Fruit fly (Drosophila melanogaster) ovary, adult (tissue): ENCODE data around the gene hoip.

Source experiments
- CG17801 ChIP-seq: fragments of 200-800 bp; optimal IDR thresholded peaks from 2 replicates; lab custom pipeline; 2019; ENCODE audit warnings: missing biosample characterization, mild to moderate bottlenecking, missing genetic modification characterization, moderate library complexity; ENCODE audit not compliant: partially characterized antibody

Gene hoip

DNA sequence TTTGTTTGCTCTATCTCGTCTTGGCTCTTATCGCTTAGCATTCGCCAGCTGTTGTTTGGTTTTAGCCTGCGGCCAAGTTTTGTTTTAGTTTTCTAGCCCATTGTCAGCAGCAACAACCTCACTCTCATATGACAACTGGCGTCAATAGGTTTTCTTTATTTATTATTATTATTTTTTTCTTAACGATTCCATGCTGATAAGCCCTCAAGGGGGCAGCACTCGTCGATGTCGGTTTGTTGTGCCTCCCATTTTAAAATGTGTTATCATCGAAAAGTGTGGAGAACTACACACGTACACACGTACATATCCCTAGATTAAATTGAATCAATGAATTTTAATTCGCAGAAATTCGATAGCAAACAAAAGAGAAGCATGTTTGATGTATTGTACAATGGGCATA is 8.4 kb upstream of the hoip start:
- no peak for TF ChIP-seq CG17801

DNA sequence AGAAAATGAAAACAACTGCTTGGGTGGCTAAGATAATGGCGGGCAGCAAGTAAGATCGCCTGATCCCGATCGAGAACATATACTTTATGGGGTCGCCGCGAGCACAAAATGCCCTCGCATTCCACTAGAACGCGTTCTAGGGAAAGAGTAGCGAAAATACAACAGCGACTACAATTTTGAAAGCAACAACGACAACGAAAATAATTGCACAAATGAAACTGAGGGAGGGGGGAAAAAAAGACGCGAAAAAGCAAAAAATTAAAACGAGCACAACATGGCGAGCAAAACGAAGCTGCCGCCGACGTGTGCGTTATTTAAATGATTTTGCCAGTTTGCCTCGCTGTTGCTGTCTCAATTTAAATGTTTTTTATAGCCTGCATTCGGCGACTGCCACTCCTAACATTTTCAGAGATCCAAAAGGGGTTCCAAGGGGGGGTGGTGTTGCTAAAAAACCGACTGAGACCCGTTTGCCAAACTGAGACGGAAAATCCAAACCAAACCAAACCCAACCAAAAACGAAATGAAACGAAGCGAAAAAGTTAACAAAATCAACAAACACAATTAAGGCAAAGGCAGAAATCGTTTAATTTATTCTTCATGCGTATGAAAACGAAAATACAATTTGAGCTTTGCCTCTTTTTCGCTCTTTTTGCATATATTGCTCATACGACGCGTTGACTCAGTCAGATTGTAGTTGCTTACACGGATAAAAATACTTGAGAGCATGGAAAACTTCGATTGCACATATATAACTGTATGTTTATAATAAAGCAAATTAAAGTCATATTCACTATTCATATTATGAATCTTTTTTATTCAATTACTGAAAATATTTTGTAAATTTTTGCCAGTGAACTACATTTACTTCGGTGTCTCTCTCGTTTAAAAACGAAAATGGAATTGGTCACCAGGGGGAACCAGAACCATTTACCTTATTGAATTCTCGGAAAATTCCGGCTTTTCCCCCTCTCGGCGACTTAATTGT is 6.9 kb upstream of the hoip start:
- TF ChIP-seq CG17801: peak; percentile 72

DNA sequence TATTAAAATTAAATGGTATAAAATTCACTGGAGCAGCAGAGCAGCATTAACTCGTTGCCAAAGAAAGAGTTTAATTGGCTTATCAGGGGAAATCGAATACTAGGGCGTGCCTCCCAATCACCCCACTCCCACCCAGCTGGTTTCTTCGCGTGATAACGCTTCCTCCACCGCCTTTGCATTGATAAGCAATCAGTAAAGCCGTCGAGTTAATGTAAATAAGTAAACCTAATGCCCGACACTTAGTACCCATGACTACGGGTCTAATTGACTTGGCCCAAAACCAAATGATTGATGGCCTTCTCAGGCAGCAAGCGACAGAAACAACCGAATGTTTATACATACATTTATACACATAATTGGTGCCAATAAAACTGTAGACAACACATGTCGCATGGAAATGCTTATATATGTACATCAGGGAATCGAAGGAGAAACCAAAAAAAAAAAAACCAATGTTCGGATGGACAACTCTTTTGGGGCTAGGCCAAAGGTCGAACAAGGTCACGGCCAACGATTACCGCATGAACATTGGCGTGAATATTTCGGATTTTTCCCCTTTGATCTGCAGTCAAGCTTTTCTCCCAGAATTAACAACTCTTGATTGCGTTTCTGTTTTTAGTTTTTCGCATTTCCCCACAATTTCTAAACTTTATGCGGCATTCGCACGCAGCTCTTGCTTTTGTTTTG is 5.5 kb upstream of the hoip start:
- TF ChIP-seq CG17801: no peak

DNA sequence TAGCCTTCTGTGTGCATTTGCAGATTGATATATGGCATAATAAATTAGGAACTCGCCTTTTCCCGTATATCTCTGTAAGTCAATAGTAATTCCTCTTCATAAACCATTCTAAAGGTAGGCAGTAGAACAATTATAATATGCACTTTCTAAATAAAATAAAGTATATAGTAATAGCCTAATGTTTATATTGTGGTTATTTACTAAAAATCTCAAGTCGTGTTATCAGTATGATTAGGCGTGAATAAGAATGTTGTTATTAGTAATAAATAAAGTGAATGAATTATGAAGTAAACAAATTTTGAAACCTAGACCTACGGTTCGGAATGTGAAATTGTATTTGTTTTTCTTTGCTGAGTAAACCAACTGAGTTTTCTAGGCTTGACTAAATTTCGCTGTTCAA is 3.9 kb upstream of the hoip start:
- TF ChIP-seq CG17801: no peak

DNA sequence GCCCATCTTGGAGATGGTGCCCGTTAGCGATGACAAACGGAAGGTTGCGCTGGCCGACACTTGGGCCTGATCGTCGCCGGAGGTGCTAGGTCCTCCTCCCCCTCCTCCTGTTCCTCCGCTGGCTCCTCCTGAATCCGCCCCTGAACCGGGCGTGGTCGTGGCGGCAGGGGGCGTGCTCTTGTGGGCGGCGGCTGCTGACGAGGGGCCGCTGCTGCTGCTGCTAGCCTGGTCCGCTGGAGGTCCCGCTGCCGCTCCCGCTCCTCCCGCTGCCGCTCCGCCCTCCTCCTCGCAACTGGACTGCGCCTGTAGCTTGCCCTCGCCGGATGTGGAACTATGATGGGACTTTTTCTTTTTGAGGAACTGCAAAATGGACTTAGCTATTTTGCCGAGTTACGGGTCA is 2.0 kb upstream of the hoip start:
- TF ChIP-seq CG17801: no peak

DNA sequence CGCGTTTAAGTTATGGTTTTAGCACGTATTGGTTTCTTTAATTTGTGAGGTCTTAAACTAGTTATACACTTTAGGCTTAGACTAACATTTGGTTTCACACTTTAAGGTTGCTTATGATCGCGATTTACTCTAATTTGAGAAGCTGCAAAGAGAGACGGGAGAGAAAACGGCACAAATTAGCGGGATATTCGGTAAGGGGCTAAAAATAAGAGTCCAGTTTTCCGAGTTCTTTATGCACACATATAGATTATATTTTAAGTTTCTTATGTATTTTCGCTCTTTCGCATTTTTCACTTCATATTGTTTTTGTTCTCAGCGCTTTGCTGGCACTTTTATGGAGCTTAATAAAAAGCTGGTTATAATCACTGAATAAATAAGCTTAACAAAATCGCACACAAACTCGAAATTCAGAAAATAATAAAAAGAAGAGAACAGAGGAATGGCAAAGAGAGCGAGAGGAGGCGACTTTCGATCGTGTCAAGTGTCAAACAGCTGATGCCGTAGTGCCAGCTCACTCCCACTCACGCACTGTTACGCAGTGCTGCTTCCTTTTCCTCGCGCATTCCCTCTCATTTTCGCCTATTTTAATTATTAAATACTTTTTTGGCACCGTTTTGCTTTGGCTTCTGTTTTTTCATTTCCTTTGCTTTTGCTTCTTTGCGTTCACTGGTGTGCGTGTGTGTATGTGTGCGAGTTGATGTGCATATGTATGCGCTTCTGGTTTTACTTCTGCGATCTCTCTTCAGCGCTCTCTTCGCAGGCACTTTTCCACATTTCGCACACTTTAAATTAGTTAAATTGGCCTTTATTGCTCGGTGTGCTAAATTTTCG is 1.3 kb upstream of the hoip start:
- TF ChIP-seq CG17801: peak; percentile 36

DNA sequence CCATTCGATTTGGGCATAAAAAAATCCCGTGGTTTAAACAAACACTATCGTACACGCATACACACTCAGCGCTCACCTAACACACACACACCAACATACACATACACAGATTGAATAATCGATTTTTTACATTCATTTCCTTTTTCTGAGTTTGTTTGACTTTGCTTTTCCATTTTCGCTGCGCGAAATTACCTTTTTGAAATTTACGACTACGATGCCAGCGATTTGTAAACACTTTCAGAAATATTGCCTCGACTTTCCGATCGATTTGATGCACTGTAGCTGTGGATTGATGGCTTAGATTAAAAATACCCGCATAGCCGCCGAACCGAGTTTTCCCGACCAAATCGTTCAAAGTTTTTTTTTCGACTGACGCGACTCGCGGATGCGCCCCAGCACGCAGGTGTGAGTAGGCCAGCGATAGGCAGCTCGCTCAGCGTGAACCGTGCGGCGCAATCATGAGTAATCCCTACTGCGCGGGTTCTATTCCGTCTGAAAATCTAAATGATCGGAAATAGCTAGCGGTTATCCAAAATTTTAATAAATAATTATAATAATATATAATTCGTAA is 583 bp upstream of the hoip start, which contains the start of gene Pka-C1:
TSS of gene Pka-C1 (minus strand) at position 375 of the 571 bp plus-strand sequence.
- TF ChIP-seq CG17801: no peak

DNA sequence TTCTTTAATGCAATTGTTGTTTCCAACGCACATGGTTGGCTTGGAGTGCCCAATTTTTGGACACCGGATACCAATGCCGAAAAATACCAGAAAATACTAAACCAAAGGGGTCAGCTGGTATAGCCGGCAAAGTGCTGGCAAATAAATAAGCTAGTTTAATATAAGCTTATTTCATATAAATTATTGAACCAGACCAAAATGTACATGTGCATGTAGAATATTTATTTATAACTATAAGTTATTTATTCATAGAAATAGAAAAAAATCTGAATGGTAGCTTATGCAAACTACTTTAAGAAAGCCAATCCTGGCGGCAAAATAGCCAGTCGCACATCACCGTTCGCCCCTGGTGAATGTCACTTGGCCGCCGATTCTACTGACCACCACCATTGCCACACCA is 863 bp downstream of the hoip start, which contains the start of gene pelo:
TSS of gene pelo (plus strand) at position 357 of the 400 bp plus-strand sequence.
- peak; percentile 64 for TF ChIP-seq CG17801

DNA sequence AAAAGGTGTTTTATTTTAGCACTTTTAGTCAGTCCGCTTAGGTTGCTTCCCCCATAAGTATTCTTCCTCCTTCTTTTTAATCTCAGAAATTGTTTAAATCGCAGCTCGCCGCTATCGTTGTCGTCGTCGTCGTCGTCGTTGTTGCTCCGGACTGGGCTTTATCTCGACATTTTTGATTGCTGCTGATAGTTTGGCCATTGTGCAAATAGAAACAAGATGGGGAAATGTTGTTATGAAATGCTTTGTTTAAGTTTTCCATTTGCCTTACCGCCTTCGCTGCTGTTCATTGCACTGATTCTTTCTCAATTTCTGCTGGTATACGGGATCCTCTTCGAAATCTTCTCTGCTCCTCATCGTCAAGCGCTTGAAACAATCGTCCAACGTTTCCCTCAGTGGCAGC is 3.4 kb downstream of the hoip start:
- TF ChIP-seq CG17801: no peak

DNA sequence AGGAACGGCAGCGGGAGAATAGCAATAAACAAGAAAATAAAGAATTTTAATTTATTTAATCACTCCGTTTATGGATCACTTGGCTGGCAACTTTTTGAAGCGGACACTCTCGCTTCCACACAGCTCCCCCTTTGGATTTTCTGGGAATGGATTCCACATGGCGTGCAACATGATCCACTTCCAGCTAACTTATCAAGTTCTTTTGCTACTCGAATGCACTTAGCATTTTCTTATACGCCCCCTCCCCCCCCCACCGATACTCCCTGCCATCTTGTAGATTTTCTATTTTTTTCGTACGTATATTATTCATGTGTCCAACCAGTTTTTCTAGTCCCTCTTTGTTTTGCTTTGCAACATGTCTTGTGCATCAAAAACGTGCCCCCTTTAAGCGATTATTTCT is 4.8 kb downstream of the hoip start:
- no peak for TF ChIP-seq CG17801

DNA sequence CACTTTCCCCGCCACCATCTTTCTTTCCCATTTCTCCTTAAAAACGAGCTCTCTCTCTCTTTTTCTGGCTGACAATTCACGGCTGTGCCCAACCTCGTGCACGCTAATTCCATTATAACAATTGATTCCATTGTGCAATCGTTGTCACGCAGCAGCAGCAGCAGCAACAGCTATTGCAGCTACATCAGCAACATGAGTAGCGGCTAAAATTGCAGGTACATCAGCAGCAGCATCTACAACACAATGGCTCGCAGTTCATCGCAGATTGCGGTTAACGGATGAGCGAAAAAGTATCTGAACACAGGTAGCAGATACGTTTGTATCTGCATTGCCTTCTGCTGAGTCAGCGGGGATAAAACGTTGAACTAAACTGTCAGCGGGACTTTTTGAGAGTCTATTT is 5.7 kb downstream of the hoip start:
- no peak for TF ChIP-seq CG17801

DNA sequence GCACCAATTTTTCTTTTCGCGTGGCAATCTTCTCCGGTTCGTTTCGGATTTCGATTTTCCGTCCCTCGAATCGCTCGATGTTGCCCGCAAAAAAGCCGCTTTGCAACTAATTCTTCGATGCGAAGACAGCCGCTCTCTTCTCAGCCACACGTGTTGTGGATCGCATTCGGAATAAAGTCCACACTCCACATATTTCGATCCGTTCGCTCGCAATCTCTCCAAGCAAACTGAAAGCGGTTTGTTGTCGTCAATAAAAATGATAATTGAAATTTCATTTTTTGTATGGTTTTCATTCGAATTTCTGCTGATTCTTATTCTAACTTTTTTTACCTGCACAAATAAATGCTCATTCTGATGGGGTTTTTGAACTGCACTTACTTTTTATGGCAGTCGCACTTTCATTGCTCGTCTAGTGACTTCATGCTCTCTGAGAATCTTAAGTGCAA is 6.3 kb downstream of the hoip start, which contains the start of gene CG31710:
TSS of gene CG31710 (minus strand) at position 83 of the 446 bp plus-strand sequence.
- peak; percentile 10 for TF ChIP-seq CG17801

DNA sequence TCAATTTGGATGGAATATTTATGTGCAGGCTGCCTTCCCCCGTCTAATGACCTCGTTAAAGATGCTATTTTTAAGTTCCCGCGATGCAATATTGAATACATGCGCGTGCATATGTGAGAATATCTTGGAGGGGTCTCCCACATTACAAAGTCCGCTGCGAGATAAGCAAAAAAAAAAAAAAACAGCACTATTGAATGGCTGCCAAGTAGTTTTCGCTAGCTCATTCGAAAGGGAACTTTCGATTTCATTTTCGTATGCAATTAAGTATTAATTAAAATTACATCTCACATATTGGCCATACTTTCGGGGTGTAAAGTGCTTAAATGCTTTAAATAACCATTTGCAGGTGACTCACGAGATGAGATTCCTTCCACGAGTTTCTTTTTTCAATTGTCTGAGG is 7.5 kb downstream of the hoip start:
- no peak for TF ChIP-seq CG17801

DNA sequence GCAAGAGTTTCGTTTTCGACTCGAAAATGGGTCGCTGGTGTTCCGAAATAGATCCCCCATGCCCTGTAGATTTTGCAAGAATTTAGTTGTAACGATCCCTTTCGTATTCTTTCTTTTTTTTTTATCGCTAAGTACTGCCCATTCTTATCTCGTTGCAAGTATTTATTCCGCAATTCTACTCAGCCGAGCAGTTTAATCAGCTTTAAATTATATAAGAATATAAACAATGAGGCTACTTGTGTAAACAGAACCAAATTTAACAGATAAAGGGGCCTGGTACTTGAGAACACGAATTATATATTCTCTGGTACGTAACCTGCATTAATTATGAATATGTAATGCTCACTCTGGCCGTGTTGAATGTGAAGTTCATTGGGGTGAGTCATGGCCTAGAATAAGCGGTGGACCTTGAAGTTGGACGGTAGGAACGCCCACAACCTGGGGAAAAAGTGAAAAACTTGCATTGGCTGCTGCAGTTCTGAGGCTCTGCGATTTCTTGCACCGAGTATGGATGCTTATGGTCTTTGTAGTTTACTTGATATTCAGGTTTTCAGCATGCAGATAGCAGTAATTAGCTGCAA is 8.0 kb downstream of the hoip start:
- no peak for TF ChIP-seq CG17801

DNA sequence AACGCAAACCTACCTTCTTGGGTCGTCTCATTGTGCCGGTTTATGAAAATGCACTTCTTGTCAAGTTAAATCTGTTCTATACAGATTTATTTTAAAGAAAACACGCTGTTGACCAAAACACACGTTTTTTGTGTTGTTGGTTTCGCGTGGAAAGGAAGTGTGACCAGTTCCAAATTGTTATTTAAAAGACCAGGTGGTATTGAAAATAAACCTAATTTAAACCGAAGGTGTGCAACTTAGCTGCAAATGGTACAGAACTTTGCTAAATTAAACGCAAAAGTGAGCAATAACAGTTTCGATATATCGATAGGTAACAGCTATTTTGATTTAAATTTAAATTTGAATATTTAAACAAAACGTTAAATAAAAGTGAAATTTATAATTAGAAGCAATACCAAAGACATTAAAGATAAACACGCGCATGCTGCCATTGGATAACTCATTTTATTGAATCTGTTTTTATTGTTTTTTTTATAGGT is 11.6 kb downstream of the hoip start, which contains the start of gene CG4364:
TSS of gene CG4364 (minus strand) at position 165 of the 479 bp plus-strand sequence.
- TF ChIP-seq CG17801: no peak
